In the genomic region with DNA sequence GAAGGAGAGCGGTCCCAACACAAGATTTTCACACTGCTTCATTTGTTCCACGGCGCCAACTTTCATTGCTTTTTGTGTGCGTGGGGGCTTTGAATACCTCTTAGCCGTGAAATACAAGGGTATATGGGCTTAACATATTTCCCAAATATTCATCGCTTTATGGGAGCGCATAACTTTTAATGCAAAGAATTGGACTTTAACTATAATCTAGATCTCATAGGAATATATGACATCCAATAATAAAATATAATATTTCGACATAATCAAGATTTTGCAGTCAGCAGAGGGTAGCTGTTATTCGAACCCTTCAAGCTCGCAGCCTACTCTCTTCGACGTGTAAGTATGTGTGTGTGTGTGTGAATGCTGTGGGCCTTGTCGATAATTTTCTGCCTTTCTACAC, we compare ENCODE assay signal across 2 fruit fly cellular contexts.
TF ChIP-seq lines count a peak whose summit lies in the region.

No protein-coding gene starts in this region.

- TF ChIP-seq CTCF in whole organism, embryonic (GFP tag; optimal IDR thresholded peaks at IDR 0.05; lab: Kevin White, UChicago) = no peak

TF ChIP-seq in whole organism, embryonic, 481 proteins besides CTCF, POLR2A, EP300 and RAD21 (continues in another document):
- TF ChIP-seq NfI (GFP tag; optimal IDR thresholded peaks at IDR 0.05; lab: Kevin White, UChicago) (peak; percentile 7), BtbVII (GFP tag; optimal IDR thresholded peaks at IDR 0.05; lab: Kevin White, UChicago) (no peak), dimm (GFP tag; IDR thresholded peaks at IDR 0.05; lab: Robert Waterston, UW) (no peak), fd102C (GFP tag; optimal IDR thresholded peaks at IDR 0.05; lab: Kevin White, UChicago) (no peak), prd (optimal IDR thresholded peaks at IDR 0.05; lab: Kevin White, UChicago) (no peak), prd (GFP tag; IDR thresholded peaks at IDR 0.05; lab: Robert Waterston, UW) (peak; percentile 39; the same call in 2 of the 3 replicates), CG32772 (GFP tag; IDR thresholded peaks at IDR 0.05; lab: Robert Waterston, UW) (no peak), CHES-1-like (GFP tag; optimal IDR thresholded peaks at IDR 0.05; lab: Kevin White, UChicago) (no peak), CG14710 (tag; optimal IDR thresholded peaks at IDR 0.05; lab: Kevin White, UChicago) (no peak), onecut (GFP tag; IDR thresholded peaks at IDR 0.05; lab: Robert Waterston, UW) (no peak), HmgD (GFP tag; optimal IDR thresholded peaks at IDR 0.05; lab: Kevin White, UChicago) (no peak), CG6813 (GFP tag; optimal IDR thresholded peaks at IDR 0.05; lab: Kevin White, UChicago) (peak; percentile 6), Hr39 (optimal IDR thresholded peaks at IDR 0.05; lab: Kevin White, UChicago) (no peak), CG17328 (GFP tag; IDR thresholded peaks at IDR 0.05; lab: Robert Waterston, UW) (no peak), HLH4C (GFP tag; IDR thresholded peaks at IDR 0.05; lab: Robert Waterston, UW; ENCODE audit: partially characterized antibody) (peak; percentile 49; the same call in 2 of the 3 replicates), gro (GFP tag; optimal IDR thresholded peaks at IDR 0.05; lab: Kevin White, UChicago) (no peak), eyg (GFP tag; optimal IDR thresholded peaks at IDR 0.05; lab: Kevin White, UChicago) (no peak), ATbp (GFP tag; optimal IDR thresholded peaks at IDR 0.05; lab: Kevin White, UChicago) (peak; percentile 20), ken (GFP tag; IDR thresholded peaks at IDR 0.05; lab: Robert Waterston, UW) (0 out of 3 replicates have a peak, but pooled peaks have one; percentile 23), gcm2 (GFP tag; optimal IDR thresholded peaks at IDR 0.05; lab: Kevin White, UChicago) (no peak), CG13894 (tag; optimal IDR thresholded peaks at IDR 0.05; lab: Kevin White, UChicago) (no peak), repo (GFP tag; optimal IDR thresholded peaks at IDR 0.05; lab: Kevin White, UChicago) (no peak), Myb (GFP tag; optimal IDR thresholded peaks at IDR 0.05; lab: Kevin White, UChicago) (no peak), da (GFP tag; optimal IDR thresholded peaks at IDR 0.05; lab: Kevin White, UChicago) (no peak), oc (tag; optimal IDR thresholded peaks at IDR 0.05; lab: Kevin White, UChicago) (no peak), Dek (tag; optimal IDR thresholded peaks at IDR 0.05; lab: Kevin White, UChicago) (no peak), seq (GFP tag; IDR thresholded peaks at IDR 0.05; lab: Robert Waterston, UW) (peak; percentile 35; the same call in 1 of the 2 replicates), CG30431 (GFP tag; optimal IDR thresholded peaks at IDR 0.05; lab: Kevin White, UChicago) (no peak), abd-A (tag; optimal IDR thresholded peaks at IDR 0.05; lab: Kevin White, UChicago) (no peak), Doc3 (GFP tag; IDR thresholded peaks at IDR 0.05; lab: Robert Waterston, UW; ENCODE audit: partially characterized antibody) (no peak), jumu (GFP tag; optimal IDR thresholded peaks at IDR 0.05; lab: Kevin White, UChicago) (no peak), CG8089 (GFP tag; optimal IDR thresholded peaks at IDR 0.05; lab: Kevin White, UChicago) (no peak), Hr51 (GFP tag; optimal IDR thresholded peaks at IDR 0.05; lab: Kevin White, UChicago) (peak in 1 of 2 experiments; percentile 61), yki (optimal IDR thresholded peaks at IDR 0.05; lab: Kevin White, UChicago) (no peak), Hmx (GFP tag; optimal IDR thresholded peaks at IDR 0.05; lab: Kevin White, UChicago) (no peak), CG3838 (GFP tag; optimal IDR thresholded peaks at IDR 0.05; lab: Kevin White, UChicago) (no peak), Poxn (GFP tag; IDR thresholded peaks at IDR 0.05; lab: Robert Waterston, UW) (no peak), CG6654 (GFP tag; optimal IDR thresholded peaks at IDR 0.05; lab: Kevin White, UChicago) (no peak), sd (tag; optimal IDR thresholded peaks at IDR 0.05; lab: Kevin White, UChicago) (no peak), ac (GFP tag; optimal IDR thresholded peaks at IDR 0.05; lab: Kevin White, UChicago) (no peak), CG16813 (GFP tag; IDR thresholded peaks at IDR 0.05; lab: Robert Waterston, UW; ENCODE audit: partially characterized antibody) (no peak), grau (tag; optimal IDR thresholded peaks at IDR 0.05; lab: Kevin White, UChicago) (peak; percentile 47), trh (GFP tag; optimal IDR thresholded peaks at IDR 0.05; lab: Kevin White, UChicago) (no peak), nmo (GFP tag; optimal IDR thresholded peaks at IDR 0.05; lab: Kevin White, UChicago) (peak; percentile 28)

TF ChIP-seq in whole organism, prepupa, 60 proteins besides CTCF, POLR2A, EP300 and RAD21:
- TF ChIP-seq CG32006 (GFP tag; optimal IDR thresholded peaks at IDR 0.05; lab: Kevin White, UChicago) (peak; percentile 5), CG8119 (GFP tag; IDR thresholded peaks at IDR 0.05; lab: Robert Waterston, UW) (no peak), CG6276 (GFP tag; optimal IDR thresholded peaks at IDR 0.05; lab: Kevin White, UChicago) (no peak), CG10669 (GFP tag; optimal IDR thresholded peaks at IDR 0.05; lab: Kevin White, UChicago) (no peak), CG31627 (GFP tag; optimal IDR thresholded peaks at IDR 0.05; lab: Kevin White, UChicago) (no peak)
